Worm (Caenorhabditis elegans) whole organism, midembryonic: ENCODE measurements around the gene tdpo-1.

Source experiments
- T22C8.4 ChIP-seq: fragments of 200-800 bp; sonication (Bioruptor generic); IDR thresholded peaks from 2 replicates; pipeline ENCODE4 v1.3.6; 2022; ENCODE audit warnings: missing genetic modification characterization, missing compliant biosample characterization
- cog-1 ChIP-seq: sonication (generic microtip); optimal IDR thresholded peaks from 2 replicates; lab custom pipeline; 2016; ENCODE audit warnings: missing genetic modification characterization, missing compliant biosample characterization
- flt-1 ChIP-seq: fragments of 200-800 bp; sonication (Bioruptor generic); IDR thresholded peaks from 2 replicates; pipeline ENCODE4 v1.3.6; 2022; ENCODE audit warnings: missing genetic modification characterization, missing compliant biosample characterization
- med-1 ChIP-seq: sonication (generic microtip); optimal IDR thresholded peaks from 2 replicates; lab custom pipeline; 2017; ENCODE audit warnings: missing genetic modification characterization, mild to moderate bottlenecking, missing compliant biosample characterization, antibody characterized with exemption, missing genetic modification reagents; ENCODE audit not compliant: insufficient read depth
- ref-1 ChIP-seq: fragments of 200-800 bp; sonication (Bioruptor generic); conservative IDR thresholded peaks from 2 replicates; pipeline ENCODE4 v1.3.6; 2022; ENCODE audit warnings: missing genetic modification reagents, missing genetic modification characterization, missing compliant biosample characterization
- tab-1 ChIP-seq: fragments of 200-800 bp; sonication (Bioruptor generic); IDR thresholded peaks from 2 replicates; pipeline ENCODE4 v1.3.6; 2022; ENCODE audit warnings: missing genetic modification characterization, missing compliant biosample characterization
- ztf-23 ChIP-seq: fragments of 200-800 bp; sonication (Bioruptor generic); IDR thresholded peaks from 2 replicates; pipeline ENCODE4 v1.3.6; 2022; ENCODE audit warnings: missing genetic modification reagents, missing genetic modification characterization, missing compliant biosample characterization
- ztf-29 ChIP-seq: fragments of 200-800 bp; sonication (Bioruptor generic); IDR thresholded peaks from 2 replicates; pipeline ENCODE4 v1.3.6; 2022; ENCODE audit warnings: missing genetic modification reagents, missing genetic modification characterization, missing compliant biosample characterization

- TF ChIP-seq ref-1 (GFP tag; lab: Robert Waterston, UW) (no peak), T22C8.4 (GFP tag; lab: Robert Waterston, UW) (no peak), ztf-29 (no peak), flt-1 (GFP tag; lab: Robert Waterston, UW) (0 out of 2 replicates have a peak, but pooled peaks have one; percentile 6), med-1 (GFP tag; lab: Kevin White, UChicago) (no peak), tab-1 (GFP tag; lab: Robert Waterston, UW) (no peak), ztf-23 (GFP tag; lab: Robert Waterston, UW) (no peak), cog-1 (tag; lab: Kevin White, UChicago) (no peak)
Observed at ce11 chrIV:1990843-1991339, 31.2 kb downstream of the tdpo-1 start.
